Fruit fly (Drosophila melanogaster): ENCODE data around the gene CG10512.

DNA sequence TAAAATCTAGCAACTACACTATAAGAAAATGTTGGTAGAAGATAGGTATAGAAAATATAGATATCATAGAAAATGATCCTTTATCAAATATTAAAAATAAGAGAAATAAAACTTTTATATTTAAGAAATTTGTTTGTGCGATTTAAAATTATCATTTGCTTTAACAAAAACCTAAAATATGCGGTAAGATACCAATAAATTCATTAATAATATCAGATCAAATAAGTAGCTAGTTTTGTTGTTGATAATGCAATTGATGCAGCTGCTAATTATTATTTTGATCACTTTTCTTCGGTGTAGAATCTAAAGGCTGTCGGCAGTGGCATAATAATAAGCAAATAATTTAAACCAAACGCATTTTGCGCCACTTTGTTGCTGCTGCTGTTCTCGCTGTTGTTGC, 21.6 kb downstream of the CG10512 start:
- no peak for TF ChIP-seq Dll (optimal IDR thresholded peaks at IDR 0.05)
- no peak for TF ChIP-seq pan (optimal IDR thresholded peaks at IDR 0.05)
- no peak for TF ChIP-seq usp (GFP tag; optimal IDR thresholded peaks at IDR 0.05)
- TF ChIP-seq CG8478 (optimal IDR thresholded peaks at IDR 0.05) = no peak
- no peak for TF ChIP-seq psq (optimal IDR thresholded peaks at IDR 0.05)
- TF ChIP-seq EcR (GFP tag; optimal IDR thresholded peaks at IDR 0.05) = no peak
